Fruit fly (Drosophila melanogaster) whole organism: ENCODE results near the gene CG13295.

ENCODE experiments used
- pan ChIP-seq: fragments of >200 bp; optimal IDR thresholded peaks from 2 replicates; lab custom pipeline; 2017
- psq ChIP-seq: fragments of >200 bp; optimal IDR thresholded peaks from 2 replicates; lab custom pipeline; 2017

DNA sequence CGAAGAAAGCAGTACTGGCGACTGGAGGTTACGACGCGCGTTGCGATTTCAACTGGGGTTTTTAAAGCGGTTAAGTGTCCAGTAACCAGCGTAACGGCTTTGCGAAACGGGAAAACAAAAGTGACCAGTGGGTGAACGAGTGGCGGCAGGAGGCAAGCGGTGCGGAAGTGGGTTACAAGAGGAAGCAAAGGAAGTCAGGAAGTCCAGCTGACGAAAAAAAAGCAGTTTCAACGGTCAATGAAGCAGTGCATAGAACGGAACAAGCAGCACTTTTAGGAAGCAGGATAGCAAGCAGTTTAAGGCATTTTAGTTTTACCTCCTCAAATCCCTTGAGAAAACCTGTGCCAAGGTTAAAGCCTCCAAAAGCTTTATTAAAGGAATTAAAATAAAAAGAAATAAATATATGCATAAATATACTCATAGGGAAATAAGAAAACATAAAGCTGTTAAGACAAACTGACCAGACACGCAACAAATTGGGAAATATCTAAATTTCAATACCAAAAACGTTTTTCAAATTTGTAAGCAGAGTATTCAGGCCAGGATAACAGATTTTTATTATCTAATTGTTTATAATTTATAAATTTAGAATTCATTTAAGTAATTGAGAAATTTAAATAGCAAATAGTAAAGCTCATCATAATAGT is 15.9 kb downstream of the CG13295 start, which contains the start of gene CG6592:
- TF ChIP-seq pan (lab: Kevin White, UChicago) = no peak
- TF ChIP-seq psq (lab: Kevin White, UChicago) = no peak
